Fruit fly (Drosophila melanogaster): Measurements from ENCODE around the gene KdelR.

DNA sequence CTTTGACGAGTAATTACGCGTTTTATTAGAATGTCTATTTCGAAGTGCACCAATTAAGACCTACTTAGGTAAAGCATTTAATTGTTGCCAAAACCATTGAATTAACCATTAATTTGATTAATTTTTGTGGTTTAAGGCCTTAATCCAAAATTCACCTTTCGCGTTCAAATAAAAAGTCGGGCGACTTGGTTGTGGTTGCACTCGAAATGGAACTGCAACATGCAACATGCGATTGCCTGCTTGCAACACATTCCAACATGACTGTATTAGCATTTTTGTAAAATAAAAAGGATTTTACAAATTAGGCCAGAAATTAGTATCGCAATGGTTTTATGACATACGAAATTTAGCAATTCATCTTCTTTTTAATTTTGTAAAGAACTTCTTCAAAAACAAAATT lies 48.1 kb downstream of the KdelR start:
- TF ChIP-seq CG13204 (GFP tag; optimal IDR thresholded peaks at IDR 0.05) (no peak), CG12605 (GFP tag; IDR thresholded peaks at IDR 0.05) (no peak), CG15710 (tag; optimal IDR thresholded peaks at IDR 0.05) (no peak), Pif1B (GFP tag; optimal IDR thresholded peaks at IDR 0.05) (no peak), CG10348 (GFP tag; IDR thresholded peaks at IDR 0.05) (no peak), Snoo (tag; optimal IDR thresholded peaks at IDR 0.05) (no peak), CG8159 (tag; optimal IDR thresholded peaks at IDR 0.05) (no peak), D1 (tag; optimal IDR thresholded peaks at IDR 0.05) (no peak), fd96Ca (GFP tag; IDR thresholded peaks at IDR 0.05) (no peak), rn (GFP tag; IDR thresholded peaks at IDR 0.05) (no peak), CG14655 (GFP tag; optimal IDR thresholded peaks at IDR 0.05) (no peak), Pif1A (GFP tag; optimal IDR thresholded peaks at IDR 0.05) (no peak), CG17806 (tag; optimal IDR thresholded peaks at IDR 0.05) (no peak), EcR (GFP tag; optimal IDR thresholded peaks at IDR 0.05) (no peak)
